Worm (Caenorhabditis elegans): Measurements from ENCODE around the gene pid-5.

DNA sequence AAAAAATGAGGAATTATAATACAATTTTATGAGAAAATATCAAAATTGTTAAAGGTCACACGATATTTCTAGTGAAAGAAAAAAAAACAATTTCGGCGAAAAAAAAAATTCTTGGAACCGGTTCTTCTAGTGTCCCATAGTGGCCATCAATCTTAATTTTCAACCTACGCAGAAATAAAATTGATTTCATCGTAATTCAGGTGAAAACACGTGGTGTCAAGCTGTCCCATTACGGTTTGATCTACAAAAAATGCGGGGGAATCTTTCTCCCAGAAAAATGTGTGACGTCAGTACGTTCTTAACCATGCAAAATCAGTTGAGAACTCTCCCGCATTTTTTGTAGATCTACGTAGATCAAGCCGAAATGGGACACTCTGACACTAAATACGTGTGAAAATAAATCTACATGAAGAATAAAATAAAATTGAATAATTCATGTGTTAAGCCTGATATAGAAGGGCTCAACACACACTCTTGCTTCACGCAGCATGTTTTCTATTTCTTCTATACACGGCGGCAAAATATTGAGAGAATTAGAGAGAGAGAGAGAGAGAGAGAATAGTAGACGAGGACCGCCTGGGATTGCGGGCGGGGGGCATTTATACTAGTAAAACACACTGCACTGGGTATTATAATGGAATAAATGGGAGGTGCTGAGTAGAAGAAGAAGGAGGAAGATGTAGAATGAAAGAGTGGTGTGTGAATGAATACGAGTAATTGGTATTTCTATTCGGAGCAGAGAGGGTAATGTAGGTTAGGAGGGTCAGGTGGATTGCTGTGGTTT, 17.2 kb downstream of the pid-5 start:
- TF ChIP-seq dao-5 (tag; optimal IDR thresholded peaks at IDR 0.05), result no peak
- no peak for TF ChIP-seq W03F9.2 (tag; optimal IDR thresholded peaks at IDR 0.05)
- no peak for TF ChIP-seq him-1 (tag; optimal IDR thresholded peaks at IDR 0.05)

Data from whole organism, L4/young adult.